Fruit fly (Drosophila melanogaster) whole organism, embryonic: ENCODE measurements around the gene HINT1.
A peak's percentile ranks its signal among the peaks of the same experiment; 100 is the strongest.

Experiments used
- Blimp-1 ChIP-seq: fragments of 200-800 bp; sonication (Bioruptor generic); optimal IDR thresholded peaks from 3 replicates; lab custom pipeline; 2018; ENCODE audit warnings: missing biosample characterization, missing genetic modification characterization, mild to moderate bottlenecking, moderate library complexity, missing genetic modification reagents
- BtbVII ChIP-seq: fragments of 200-800 bp; sonication (Bioruptor generic); optimal IDR thresholded peaks from 3 replicates; lab custom pipeline; 2017; ENCODE audit warnings: missing biosample characterization, mild to moderate bottlenecking, missing genetic modification characterization
- CG10267 ChIP-seq: fragments of 200-800 bp; sonication (Bioruptor generic); optimal IDR thresholded peaks from 2 replicates; lab custom pipeline; 2018; ENCODE audit warnings: missing biosample characterization, mild to moderate bottlenecking, missing genetic modification characterization, moderate library complexity
- CG10565 ChIP-seq: fragments of 200-800 bp; sonication (Bioruptor generic); optimal IDR thresholded peaks from 3 replicates; lab custom pipeline; 2016; ENCODE audit warnings: missing biosample characterization, mild to moderate bottlenecking, missing genetic modification characterization
- CG12071 ChIP-seq: fragments of 200-800 bp; sonication (Bioruptor generic); optimal IDR thresholded peaks from 3 replicates; lab custom pipeline; 2018; ENCODE audit warnings: missing biosample characterization, mild to moderate bottlenecking, missing genetic modification characterization
- CG12219 ChIP-seq: fragments of 200-800 bp; sonication (Bioruptor generic); optimal IDR thresholded peaks from 3 replicates; lab custom pipeline; 2018; ENCODE audit warnings: missing biosample characterization, mild to moderate bottlenecking, missing genetic modification characterization
- CG13424 ChIP-seq: fragments of 200-800 bp; sonication (Bioruptor generic); optimal IDR thresholded peaks from 2 replicates; lab custom pipeline; 2019; ENCODE audit warnings: missing biosample characterization, mild to moderate bottlenecking, missing genetic modification characterization, moderate library complexity
- CG15601 ChIP-seq: fragments of 200-800 bp; sonication (Bioruptor generic); optimal IDR thresholded peaks from 3 replicates; lab custom pipeline; 2019; ENCODE audit warnings: missing biosample characterization, mild to moderate bottlenecking, missing genetic modification characterization, moderate library complexity
- CG16815 ChIP-seq: fragments of 200-800 bp; sonication (Bioruptor generic); optimal IDR thresholded peaks from 3 replicates; lab custom pipeline; 2017; ENCODE audit warnings: missing biosample characterization, mild to moderate bottlenecking, missing genetic modification characterization
- CG17802 ChIP-seq: fragments of 200-800 bp; sonication (Bioruptor generic); optimal IDR thresholded peaks from 2 replicates; lab custom pipeline; 2018; ENCODE audit warnings: missing biosample characterization, mild to moderate bottlenecking, missing genetic modification characterization, moderate library complexity
- CG1792 ChIP-seq: fragments of 200-800 bp; sonication (Bioruptor generic); optimal IDR thresholded peaks from 2 replicates; lab custom pipeline; 2016; ENCODE audit warnings: missing biosample characterization, missing genetic modification characterization
- CG18476 ChIP-seq: fragments of 200-800 bp; sonication (Bioruptor generic); optimal IDR thresholded peaks from 2 replicates; lab custom pipeline; 2016; ENCODE audit warnings: missing biosample characterization, mild to moderate bottlenecking, missing genetic modification characterization
- CG3163 ChIP-seq: fragments of 200-800 bp; sonication (Bioruptor generic); optimal IDR thresholded peaks from 3 replicates; lab custom pipeline; 2016; ENCODE audit warnings: missing biosample characterization, missing genetic modification characterization
- CG3726 ChIP-seq: fragments of 200-800 bp; sonication (Bioruptor generic); IDR thresholded peaks from 3 replicates; pipeline ENCODE4, ENCODE4 v1.3.6; 2022; ENCODE audit warnings: missing biosample characterization, missing genetic modification characterization
- CG42726 ChIP-seq: fragments of 200-800 bp; sonication (Bioruptor generic); IDR thresholded peaks from 2 replicates; pipeline ENCODE4 v1.3.6; 2022; ENCODE audit warnings: missing biosample characterization, missing genetic modification characterization; ENCODE audit not compliant: partially characterized antibody
- CG4282 ChIP-seq: fragments of 200-800 bp; sonication (Bioruptor generic); optimal IDR thresholded peaks from 2 replicates; lab custom pipeline; 2016; ENCODE audit warnings: missing biosample characterization, missing genetic modification characterization
- CG4360 ChIP-seq: fragments of 200-800 bp; sonication (Bioruptor generic); IDR thresholded peaks from 2 replicates; pipeline ENCODE4 v1.3.6; 2022; ENCODE audit warnings: missing biosample characterization, missing genetic modification characterization
- CG6272 ChIP-seq: fragments of 200-800 bp; sonication (Bioruptor generic); IDR thresholded peaks from 2 replicates; pipeline ENCODE4 v1.3.6; 2022; ENCODE audit warnings: missing biosample characterization, missing genetic modification characterization
- CG9932 ChIP-seq: fragments of 200-800 bp; sonication (Bioruptor generic); IDR thresholded peaks from 2 replicates; pipeline ENCODE4 v1.3.6; 2022; ENCODE audit warnings: missing biosample characterization, missing genetic modification characterization
- CHES-1-like ChIP-seq: fragments of 200-800 bp; sonication (Bioruptor generic); optimal IDR thresholded peaks from 2 replicates; lab custom pipeline; 2016; ENCODE audit warnings: missing biosample characterization, missing genetic modification characterization
- Dad ChIP-seq: fragments of 200-800 bp; sonication (Bioruptor generic); optimal IDR thresholded peaks from 3 replicates; lab custom pipeline; 2016; ENCODE audit warnings: missing biosample characterization, missing genetic modification characterization
- Fer2 ChIP-seq: fragments of 200-800 bp; sonication (Bioruptor generic); optimal IDR thresholded peaks from 2 replicates; lab custom pipeline; 2018; ENCODE audit warnings: missing biosample characterization, mild to moderate bottlenecking, missing genetic modification characterization, moderate library complexity
- HLHmδ ChIP-seq: fragments of 200-800 bp; sonication (Bioruptor generic); optimal IDR thresholded peaks from 2 replicates; lab custom pipeline; 2018; ENCODE audit warnings: missing biosample characterization, mild to moderate bottlenecking, missing genetic modification characterization, moderate library complexity
- Lpt ChIP-seq: fragments of >200 bp; optimal IDR thresholded peaks from 2 replicates; lab custom pipeline; 2018; ENCODE audit warnings: missing biosample characterization, missing genetic modification characterization
- Mad ChIP-seq: fragments of 200-800 bp; sonication (Bioruptor generic); optimal IDR thresholded peaks from 2 replicates; lab custom pipeline; 2016; ENCODE audit warnings: missing biosample characterization, missing genetic modification characterization
- Med ChIP-seq: fragments of 200-800 bp; sonication (Bioruptor generic); peaks from one replicate; lab custom pipeline; 2016; ENCODE audit warnings: missing biosample characterization, missing genetic modification characterization, mild to moderate bottlenecking, inconsistent platforms, moderate library complexity
- Neu2 ChIP-seq: fragments of 200-800 bp; sonication (Bioruptor generic); optimal IDR thresholded peaks from 3 replicates; lab custom pipeline; 2016; ENCODE audit warnings: missing biosample characterization, missing genetic modification characterization, borderline replicate concordance
- NfI ChIP-seq: fragments of 200-800 bp; sonication (Bioruptor generic); optimal IDR thresholded peaks from 3 replicates; lab custom pipeline; 2018; ENCODE audit warnings: missing biosample characterization, mild to moderate bottlenecking, missing genetic modification characterization, moderate library complexity
- aop ChIP-seq: fragments of 200-800 bp; sonication (Bioruptor generic); IDR thresholded peaks from 2 replicates; pipeline ENCODE4 v1.3.6; 2022; ENCODE audit warnings: missing biosample characterization, missing genetic modification characterization
- bbx ChIP-seq: fragments of 200-800 bp; sonication (Bioruptor generic); IDR thresholded peaks from 2 replicates; pipeline ENCODE4 v1.3.6; 2022; ENCODE audit warnings: missing biosample characterization, missing genetic modification characterization; ENCODE audit not compliant: partially characterized antibody
- chinmo ChIP-seq: fragments of 200-800 bp; sonication (Bioruptor generic); IDR thresholded peaks from 4 replicates; pipeline ENCODE4 v1.3.6; 2022; ENCODE audit warnings: missing biosample characterization, missing genetic modification characterization; ENCODE audit not compliant: partially characterized antibody
- crp ChIP-seq, 2 experiments: fragments of 200-800 bp; sonication (Bioruptor generic); optimal IDR thresholded peaks; 2 replicates in 1 of 2; 3 replicates in 1 of 2; lab custom pipeline; 2017; ENCODE audit warnings: missing biosample characterization in 2 of 2, missing genetic modification characterization in 2 of 2, mild to moderate bottlenecking in 1 of 2, moderate library complexity in 1 of 2
- fu2 ChIP-seq: fragments of 200-800 bp; sonication (Bioruptor generic); optimal IDR thresholded peaks from 2 replicates; lab custom pipeline; 2016; ENCODE audit warnings: missing biosample characterization, missing genetic modification characterization
- gcm ChIP-seq: fragments of 200-800 bp; sonication (Bioruptor generic); optimal IDR thresholded peaks from 2 replicates; lab custom pipeline; 2019; ENCODE audit warnings: missing biosample characterization, mild to moderate bottlenecking, missing genetic modification characterization, moderate library complexity
- ham ChIP-seq: fragments of 200-800 bp; sonication (Bioruptor generic); IDR thresholded peaks from 2 replicates; pipeline ENCODE4 v1.3.6; 2022; ENCODE audit warnings: missing biosample characterization, missing genetic modification characterization
- her ChIP-seq: fragments of 200-800 bp; sonication (Bioruptor generic); optimal IDR thresholded peaks from 2 replicates; lab custom pipeline; 2016; ENCODE audit warnings: missing biosample characterization, missing genetic modification characterization
- ken ChIP-seq: fragments of 200-800 bp; sonication (Bioruptor generic); IDR thresholded peaks from 3 replicates; pipeline ENCODE4 v1.3.6; 2022; ENCODE audit warnings: missing biosample characterization, missing genetic modification characterization
- nau ChIP-seq: fragments of 200-800 bp; sonication (Bioruptor generic); optimal IDR thresholded peaks from 3 replicates; lab custom pipeline; 2017; ENCODE audit warnings: missing biosample characterization, mild to moderate bottlenecking, missing genetic modification characterization, missing genetic modification reagents
- org-1 ChIP-seq: fragments of 200-800 bp; sonication (Bioruptor generic); optimal IDR thresholded peaks from 2 replicates; lab custom pipeline; 2017; ENCODE audit warnings: missing biosample characterization, missing genetic modification characterization
- pho ChIP-seq: fragments of 200-800 bp; sonication (Bioruptor generic); optimal IDR thresholded peaks from 2 replicates; lab custom pipeline; 2016; ENCODE audit warnings: missing biosample characterization, missing genetic modification characterization
- phol ChIP-seq: fragments of 200-800 bp; sonication (Bioruptor generic); optimal IDR thresholded peaks from 3 replicates; lab custom pipeline; 2018; ENCODE audit warnings: missing biosample characterization, mild to moderate bottlenecking, missing genetic modification characterization, moderate library complexity
- pnt ChIP-seq: fragments of 200-800 bp; sonication (Bioruptor generic); optimal IDR thresholded peaks from 3 replicates; lab custom pipeline; 2016; ENCODE audit warnings: missing biosample characterization, missing genetic modification characterization
- psq ChIP-seq: fragments of 200-800 bp; sonication (Bioruptor generic); optimal IDR thresholded peaks from 2 replicates; lab custom pipeline; 2017; ENCODE audit warnings: missing biosample characterization, missing genetic modification characterization
- sens-2 ChIP-seq: fragments of 200-800 bp; sonication (Bioruptor generic); IDR thresholded peaks from 2 replicates; pipeline ENCODE4 v1.3.6; 2022; ENCODE audit warnings: missing biosample characterization, missing genetic modification characterization
- seq ChIP-seq: fragments of 200-800 bp; sonication (Bioruptor generic); IDR thresholded peaks from 2 replicates; pipeline ENCODE4 v1.3.6; 2022; ENCODE audit warnings: missing biosample characterization, missing genetic modification characterization
- sisA ChIP-seq: fragments of 200-800 bp; sonication (Bioruptor generic); IDR thresholded peaks from 2 replicates; pipeline ENCODE4 v1.3.6; 2022; ENCODE audit warnings: missing biosample characterization, missing genetic modification characterization
- slou ChIP-seq: fragments of 200-800 bp; sonication (Bioruptor generic); optimal IDR thresholded peaks from 3 replicates; lab custom pipeline; 2016; ENCODE audit warnings: missing biosample characterization, missing genetic modification characterization
- stwl ChIP-seq: fragments of 200-800 bp; sonication (Bioruptor generic); optimal IDR thresholded peaks from 3 replicates; lab custom pipeline; 2018; ENCODE audit warnings: missing biosample characterization, mild to moderate bottlenecking, missing genetic modification characterization, moderate library complexity
- wek ChIP-seq: fragments of 200-800 bp; sonication (Bioruptor generic); optimal IDR thresholded peaks from 3 replicates; lab custom pipeline; 2018; ENCODE audit warnings: missing biosample characterization, mild to moderate bottlenecking, missing genetic modification characterization, moderate library complexity
- zen2 ChIP-seq: fragments of 200-800 bp; sonication (Bioruptor generic); IDR thresholded peaks from 3 replicates; pipeline ENCODE4 v1.3.6; 2022; ENCODE audit warnings: missing biosample characterization, missing genetic modification characterization; ENCODE audit not compliant: partially characterized antibody

The HINT1 gene

DNA sequence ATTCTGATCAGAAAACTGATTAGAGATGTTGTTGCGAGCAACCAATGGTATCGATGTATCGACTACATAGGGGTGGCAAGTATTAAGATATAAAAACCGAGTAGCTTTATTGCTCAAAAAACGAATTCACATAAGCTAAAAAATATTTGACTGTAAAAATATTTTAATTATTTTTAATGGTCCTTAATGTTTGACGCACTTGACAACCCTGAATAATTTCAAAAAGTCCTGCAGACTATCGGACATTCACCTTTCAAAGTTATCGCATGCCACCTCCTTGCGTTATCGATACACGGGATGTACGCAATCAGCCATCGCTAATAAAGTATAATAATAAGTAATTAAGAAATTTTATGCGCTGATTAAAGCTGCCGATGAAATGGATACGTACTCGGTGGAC lies 10.3 kb upstream of the HINT1 start, which contains the start of the genes HemK2, Snapin and Tnpo-SR (continued):
- TF ChIP-seq CG16815 (GFP tag; lab: Kevin White, UChicago) (peak; percentile 85), wek (GFP tag; lab: Kevin White, UChicago) (no peak), Neu2 (GFP tag; lab: Kevin White, UChicago) (peak; percentile 43), slou (GFP tag; lab: Kevin White, UChicago) (peak; percentile 85), HLHmδ (GFP tag; lab: Kevin White, UChicago) (no peak), Fer2 (tag; lab: Kevin White, UChicago) (peak; percentile 91), CG10267 (tag; lab: Kevin White, UChicago) (peak; percentile 88), Mad (GFP tag; lab: Kevin White, UChicago) (peak; percentile 67), pnt (peak; percentile 74), CG18476 (GFP tag; lab: Kevin White, UChicago) (peak; percentile 89), nau (GFP tag; lab: Kevin White, UChicago) (peak; percentile 77), CG4282 (GFP tag; lab: Kevin White, UChicago) (peak; percentile 48), sisA (peak; percentile 91), CG10565 (GFP tag; lab: Kevin White, UChicago) (peak; percentile 65), sens-2 (GFP tag; lab: Robert Waterston, UW) (peak; percentile 81), crp (GFP tag; optimal IDR thresholded peaks at IDR 0.05; lab: Kevin White, UChicago) (peak in 1 of 2 experiments; percentile 63), CG15601 (peak; percentile 88), CG6272 (GFP tag; lab: Robert Waterston, UW) (peak; percentile 94), CG12071 (GFP tag; lab: Kevin White, UChicago) (peak; percentile 55), NfI (GFP tag; lab: Kevin White, UChicago) (peak; percentile 92), CG17802 (peak; percentile 72), CG1792 (GFP tag; lab: Kevin White, UChicago) (peak; percentile 68), zen2 (GFP tag; lab: Robert Waterston, UW) (peak; percentile 85; the same call in 2 of the 3 replicates), bbx (GFP tag; lab: Robert Waterston, UW) (peak; percentile 88), CG13424 (tag; lab: Kevin White, UChicago) (peak; percentile 94), fu2 (peak; percentile 76), chinmo (GFP tag; lab: Robert Waterston, UW) (peak; percentile 90; the same call in 3 of the 4 replicates), ken (GFP tag; lab: Robert Waterston, UW) (peak; percentile 96), CG12219 (GFP tag; lab: Kevin White, UChicago) (peak; percentile 68), CHES-1-like (GFP tag; lab: Kevin White, UChicago) (peak; percentile 85), psq (GFP tag; lab: Kevin White, UChicago) (peak; percentile 67), gcm (peak; percentile 86), org-1 (peak; percentile 55), seq (GFP tag; lab: Robert Waterston, UW) (peak; percentile 86), CG3163 (GFP tag; lab: Kevin White, UChicago) (peak; percentile 59), phol (tag; lab: Kevin White, UChicago) (peak; percentile 93), aop (peak; percentile 83), pho (GFP tag; lab: Kevin White, UChicago) (peak; percentile 86), Blimp-1 (GFP tag; lab: Kevin White, UChicago) (peak; percentile 87), CG9932 (GFP tag; lab: Robert Waterston, UW) (peak; percentile 97), ham (GFP tag; lab: Robert Waterston, UW) (peak; percentile 47; the same call in 1 of the 2 replicates), CG3726 (GFP tag; lab: Robert Waterston, UW) (peak; percentile 86; the same call in 2 of the 3 replicates), Dad (GFP tag; lab: Kevin White, UChicago) (peak; percentile 82), stwl (tag; lab: Kevin White, UChicago) (peak; percentile 77), Lpt (GFP tag; lab: Kevin White, UChicago) (no peak), CG42726 (peak; percentile 85), BtbVII (GFP tag; lab: Kevin White, UChicago) (peak; percentile 85), CG4360 (GFP tag; lab: Robert Waterston, UW) (peak; percentile 50), Med (peak; percentile 98), her (peak; percentile 63)
